Worm (Caenorhabditis elegans): ENCODE measurements around the gene C34C12.1.

DNA sequence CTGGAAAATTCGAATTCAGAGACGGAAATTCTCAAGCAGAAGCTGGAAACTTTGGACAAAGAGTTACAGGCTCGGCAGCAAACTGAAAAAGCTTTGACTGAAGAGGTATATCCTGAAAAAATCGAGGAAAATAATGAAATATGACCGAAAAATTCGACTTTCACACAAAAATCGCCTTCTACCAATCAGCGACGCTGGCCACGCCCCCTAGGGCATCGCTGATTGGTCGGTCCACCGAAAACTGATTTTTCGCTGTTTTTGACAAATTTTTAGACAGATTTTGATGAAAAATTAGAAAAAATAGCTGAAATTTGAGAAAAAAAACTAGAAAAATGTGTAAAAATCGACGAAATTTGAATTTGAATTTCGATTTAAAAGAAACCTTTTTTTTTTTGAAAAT, 35.2 kb upstream of the C34C12.1 start:
- TF ChIP-seq ceh-22 (tag; optimal IDR thresholded peaks at IDR 0.05) (no peak), sox-2 (GFP tag; IDR thresholded peaks at IDR 0.05) (no peak), fkh-10 (GFP tag; optimal IDR thresholded peaks at IDR 0.05) (no peak), ets-4 (tag; optimal IDR thresholded peaks at IDR 0.05) (no peak), sox-4 (tag; optimal IDR thresholded peaks at IDR 0.05) (no peak), ttx-3 (tag; optimal IDR thresholded peaks at IDR 0.05) (no peak), pqm-1 (tag; optimal IDR thresholded peaks at IDR 0.05) (no peak), pha-4 (tag; optimal IDR thresholded peaks at IDR 0.05) (no peak), elt-2 (tag; optimal IDR thresholded peaks at IDR 0.05) (no peak), rnt-1 (tag; optimal IDR thresholded peaks at IDR 0.05) (no peak), Y22D7AL.16 (tag; optimal IDR thresholded peaks at IDR 0.05) (no peak)

All from whole organism, late embryonic.